Worm (Caenorhabditis elegans) whole organism, mixed stage, embryonic: ENCODE results near the gene T22C8.6.

Experiments
- ceh-83 ChIP-seq: fragments of 200-800 bp; sonication (Bioruptor generic); optimal IDR thresholded peaks from 2 replicates; lab custom pipeline; 2018; ENCODE audit warnings: mild to moderate bottlenecking, missing genetic modification characterization, missing compliant biosample characterization
- ces-1 ChIP-seq: fragments of 150-350 bp; optimal IDR thresholded peaks from 2 replicates; lab custom pipeline; 2014; ENCODE audit warnings: missing biosample characterization, missing genetic modification reagents, missing genetic modification characterization
- lsy-2 ChIP-seq: fragments of 150-350 bp; optimal IDR thresholded peaks from 2 replicates; lab custom pipeline; 2014; ENCODE audit warnings: missing biosample characterization, missing genetic modification characterization
- mep-1 ChIP-seq: fragments of 150-350 bp; optimal IDR thresholded peaks from 2 replicates; lab custom pipeline; 2017; ENCODE audit warnings: missing biosample characterization, missing genetic modification reagents, missing genetic modification characterization, inconsistent platforms
- nhr-2 ChIP-seq: fragments of 150-350 bp; optimal IDR thresholded peaks from 2 replicates; lab custom pipeline; 2014; ENCODE audit warnings: missing biosample characterization, missing genetic modification characterization
- nhr-237 ChIP-seq: fragments of 150-350 bp; optimal IDR thresholded peaks from 2 replicates; lab custom pipeline; 2014; ENCODE audit warnings: missing biosample characterization, missing genetic modification characterization
- snpc-4 ChIP-seq: fragments of 150-350 bp; optimal IDR thresholded peaks from 2 replicates; lab custom pipeline; 2014; ENCODE audit warnings: missing biosample characterization, missing genetic modification characterization
- sptf-1 ChIP-seq: sonication (generic microtip); optimal IDR thresholded peaks from 2 replicates; lab custom pipeline; 2017; ENCODE audit warnings: mild to moderate bottlenecking, missing genetic modification characterization, moderate library complexity, missing compliant biosample characterization
- unc-39 ChIP-seq: fragments of 150-350 bp; optimal IDR thresholded peaks from 2 replicates; lab custom pipeline; 2014; ENCODE audit warnings: missing biosample characterization, missing genetic modification characterization

- TF ChIP-seq snpc-4 (tag; lab: Kevin White, UChicago) = no peak
- no peak for TF ChIP-seq nhr-2 (tag; lab: Kevin White, UChicago)
- TF ChIP-seq lsy-2 = no peak
- no peak for TF ChIP-seq ceh-83
- TF ChIP-seq sptf-1 (tag; lab: Kevin White, UChicago) = no peak
- TF ChIP-seq mep-1 (tag; lab: Kevin White, UChicago) = no peak
- no peak for TF ChIP-seq nhr-237
- TF ChIP-seq ces-1 (GFP tag; lab: Kevin White, UChicago) = no peak
- TF ChIP-seq unc-39 (tag; lab: Kevin White, UChicago) = no peak
Observed at ce11 chrII:8634386-8634785, 4.3 kb upstream of the T22C8.6 start, which contains the start of gene cutl-12.
